Fruit fly (Drosophila melanogaster) whole organism, embryonic: ENCODE measurements around the gene CG3635.

ENCODE experiments used
- Blimp-1 ChIP-seq: fragments of 200-800 bp; sonication (Bioruptor generic); optimal IDR thresholded peaks from 3 replicates; lab custom pipeline; 2018; ENCODE audit warnings: missing biosample characterization, missing genetic modification characterization, mild to moderate bottlenecking, moderate library complexity, missing genetic modification reagents
- CG1024 ChIP-seq: fragments of 200-800 bp; sonication (Bioruptor generic); IDR thresholded peaks from 2 replicates; pipeline ENCODE4 v1.3.6; 2022; ENCODE audit warnings: missing biosample characterization, missing genetic modification characterization
- CG10431 ChIP-seq: fragments of 200-800 bp; sonication (Bioruptor generic); optimal IDR thresholded peaks from 3 replicates; lab custom pipeline; 2018; ENCODE audit warnings: missing biosample characterization, mild to moderate bottlenecking, missing genetic modification characterization
- CG10543 ChIP-seq: fragments of 200-800 bp; sonication (Bioruptor generic); optimal IDR thresholded peaks from 3 replicates; lab custom pipeline; 2017; ENCODE audit warnings: missing biosample characterization, mild to moderate bottlenecking, missing genetic modification characterization, moderate library complexity
- CG11696 ChIP-seq: fragments of 200-800 bp; sonication (Bioruptor generic); IDR thresholded peaks from 2 replicates; pipeline ENCODE4 v1.3.6; 2022; ENCODE audit warnings: missing biosample characterization, missing genetic modification characterization
- CG13894 ChIP-seq: fragments of 200-800 bp; sonication (Bioruptor generic); optimal IDR thresholded peaks from 3 replicates; lab custom pipeline; 2018; ENCODE audit warnings: missing biosample characterization, mild to moderate bottlenecking, missing genetic modification characterization, moderate library complexity
- CG15696 ChIP-seq: fragments of 200-800 bp; sonication (Bioruptor generic); optimal IDR thresholded peaks from 2 replicates; lab custom pipeline; 2019; ENCODE audit warnings: missing biosample characterization, mild to moderate bottlenecking, missing genetic modification characterization, moderate library complexity
- CG1603 ChIP-seq: fragments of 200-800 bp; sonication (Bioruptor generic); optimal IDR thresholded peaks from 2 replicates; lab custom pipeline; 2019; ENCODE audit warnings: missing biosample characterization, mild to moderate bottlenecking, missing genetic modification characterization, moderate library complexity
- CG17186 ChIP-seq: fragments of 200-800 bp; sonication (Bioruptor generic); optimal IDR thresholded peaks from 3 replicates; lab custom pipeline; 2017; ENCODE audit warnings: missing biosample characterization, missing genetic modification reagents, missing genetic modification characterization
- CG17802 ChIP-seq: fragments of 200-800 bp; sonication (Bioruptor generic); optimal IDR thresholded peaks from 2 replicates; lab custom pipeline; 2018; ENCODE audit warnings: missing biosample characterization, mild to moderate bottlenecking, missing genetic modification characterization, moderate library complexity
- CG18619 ChIP-seq: fragments of 200-800 bp; sonication (Bioruptor generic); optimal IDR thresholded peaks from 3 replicates; lab custom pipeline; 2017; ENCODE audit warnings: missing biosample characterization, mild to moderate bottlenecking, missing genetic modification characterization
- CG2199 ChIP-seq: fragments of 200-800 bp; sonication (Bioruptor generic); IDR thresholded peaks from 3 replicates; pipeline ENCODE4 v1.3.6; 2022; ENCODE audit warnings: missing biosample characterization, missing genetic modification characterization
- CG30020 ChIP-seq: fragments of 200-800 bp; optimal IDR thresholded peaks from 2 replicates; lab custom pipeline; 2019; ENCODE audit warnings: missing biosample characterization, mild to moderate bottlenecking, missing genetic modification characterization, moderate library complexity
- CG3163 ChIP-seq: fragments of 200-800 bp; sonication (Bioruptor generic); optimal IDR thresholded peaks from 3 replicates; lab custom pipeline; 2016; ENCODE audit warnings: missing biosample characterization, missing genetic modification characterization
- CG32532 ChIP-seq: fragments of 200-800 bp; sonication (Bioruptor generic); IDR thresholded peaks from 2 replicates; pipeline ENCODE4 v1.3.6; 2022; ENCODE audit warnings: missing biosample characterization, missing genetic modification characterization
- CG32767 ChIP-seq: fragments of 200-800 bp; sonication (Bioruptor generic); IDR thresholded peaks from 2 replicates; pipeline ENCODE4 v1.3.6; 2022; ENCODE audit warnings: missing biosample characterization, missing genetic modification characterization
- CG33213 ChIP-seq: fragments of 200-800 bp; sonication (Bioruptor generic); optimal IDR thresholded peaks from 3 replicates; lab custom pipeline; 2016; ENCODE audit warnings: missing biosample characterization, missing genetic modification characterization
- CG3847 ChIP-seq: fragments of 200-800 bp; sonication (Bioruptor generic); IDR thresholded peaks from 2 replicates; pipeline ENCODE4 v1.3.6; 2022; ENCODE audit warnings: missing biosample characterization, missing genetic modification characterization
- CG6765 ChIP-seq: fragments of 200-800 bp; sonication (Bioruptor generic); optimal IDR thresholded peaks from 3 replicates; lab custom pipeline; 2017; ENCODE audit warnings: missing biosample characterization, mild to moderate bottlenecking, missing genetic modification characterization
- Elba2 ChIP-seq: fragments of 200-800 bp; sonication (Bioruptor generic); optimal IDR thresholded peaks from 3 replicates; lab custom pipeline; 2016; ENCODE audit warnings: missing biosample characterization, missing genetic modification characterization
- Fer2 ChIP-seq: fragments of 200-800 bp; sonication (Bioruptor generic); optimal IDR thresholded peaks from 2 replicates; lab custom pipeline; 2018; ENCODE audit warnings: missing biosample characterization, mild to moderate bottlenecking, missing genetic modification characterization, moderate library complexity
- HLHmδ ChIP-seq: fragments of 200-800 bp; sonication (Bioruptor generic); optimal IDR thresholded peaks from 2 replicates; lab custom pipeline; 2018; ENCODE audit warnings: missing biosample characterization, mild to moderate bottlenecking, missing genetic modification characterization, moderate library complexity
- Med ChIP-seq: fragments of 200-800 bp; sonication (Bioruptor generic); peaks from one replicate; lab custom pipeline; 2016; ENCODE audit warnings: missing biosample characterization, missing genetic modification characterization, mild to moderate bottlenecking, inconsistent platforms, moderate library complexity
- Meics ChIP-seq: fragments of 200-800 bp; sonication (Bioruptor generic); optimal IDR thresholded peaks from 2 replicates; lab custom pipeline; 2017; ENCODE audit warnings: missing biosample characterization, mild to moderate bottlenecking, missing genetic modification characterization
- NFAT ChIP-seq: fragments of 200-800 bp; sonication (Bioruptor generic); IDR thresholded peaks from 2 replicates; pipeline ENCODE4 v1.3.6; 2022; ENCODE audit warnings: missing biosample characterization, missing genetic modification characterization
- Rfx ChIP-seq: fragments of 200-800 bp; sonication (Bioruptor generic); IDR thresholded peaks from 2 replicates; pipeline ENCODE4 v1.3.6; 2022; ENCODE audit warnings: missing biosample characterization, missing genetic modification characterization
- Scr ChIP-seq: fragments of 200-800 bp; sonication (Bioruptor generic); IDR thresholded peaks from 2 replicates; pipeline ENCODE4 v1.3.6; 2022; ENCODE audit warnings: missing biosample characterization, missing genetic modification characterization; ENCODE audit not compliant: partially characterized antibody
- Xbp1 ChIP-seq: fragments of 200-800 bp; sonication (Bioruptor generic); optimal IDR thresholded peaks from 3 replicates; lab custom pipeline; 2016; ENCODE audit warnings: missing biosample characterization, mild to moderate bottlenecking, missing genetic modification characterization
- YL-1 ChIP-seq: fragments of 200-800 bp; sonication (Bioruptor generic); optimal IDR thresholded peaks from 3 replicates; lab custom pipeline; 2017; ENCODE audit warnings: missing biosample characterization, mild to moderate bottlenecking, missing genetic modification characterization
- ac ChIP-seq: fragments of 200-800 bp; sonication (Bioruptor generic); optimal IDR thresholded peaks from 3 replicates; lab custom pipeline; 2017; ENCODE audit warnings: missing biosample characterization, mild to moderate bottlenecking, missing genetic modification characterization
- cg ChIP-seq: fragments of 200-800 bp; sonication (Bioruptor generic); optimal IDR thresholded peaks from 3 replicates; lab custom pipeline; 2019; ENCODE audit warnings: missing biosample characterization, mild to moderate bottlenecking, missing genetic modification characterization, moderate library complexity
- dati ChIP-seq: fragments of 200-800 bp; sonication (Bioruptor generic); IDR thresholded peaks from 2 replicates; pipeline ENCODE4 v1.3.6; 2022; ENCODE audit warnings: missing biosample characterization, missing genetic modification characterization
- dysf ChIP-seq: fragments of 200-800 bp; sonication (Bioruptor generic); IDR thresholded peaks from 3 replicates; pipeline ENCODE4 v1.3.6; 2022; ENCODE audit warnings: missing biosample characterization, missing genetic modification characterization
- eve ChIP-seq, 2 experiments: fragments of >200 bp; optimal IDR thresholded peaks; 2 replicates each; lab custom pipeline; 2017; ENCODE audit warnings: missing biosample characterization in 2 of 2, missing genetic modification characterization in 2 of 2
- fd102C ChIP-seq: fragments of 200-800 bp; sonication (Bioruptor generic); optimal IDR thresholded peaks from 2 replicates; lab custom pipeline; 2018; ENCODE audit warnings: missing biosample characterization, mild to moderate bottlenecking, missing genetic modification characterization, moderate library complexity
- gro ChIP-seq: fragments of 200-800 bp; sonication (Bioruptor generic); optimal IDR thresholded peaks from 2 replicates; lab custom pipeline; 2016; ENCODE audit warnings: missing biosample characterization, missing genetic modification characterization
- ind ChIP-seq: fragments of 200-800 bp; sonication (Bioruptor generic); optimal IDR thresholded peaks from 3 replicates; lab custom pipeline; 2016; ENCODE audit warnings: missing biosample characterization, missing genetic modification characterization
- insv ChIP-seq, 2 experiments: fragments of 200-800 bp; sonication (Bioruptor generic); optimal IDR thresholded peaks; 3 replicates each; lab custom pipeline; 2016 to 2018; ENCODE audit warnings: missing biosample characterization in 2 of 2, missing genetic modification characterization in 2 of 2
- pb ChIP-seq: fragments of 200-800 bp; sonication (Bioruptor generic); optimal IDR thresholded peaks from 3 replicates; lab custom pipeline; 2016; ENCODE audit warnings: missing biosample characterization, missing genetic modification characterization
- pho ChIP-seq: fragments of 200-800 bp; sonication (Bioruptor generic); optimal IDR thresholded peaks from 2 replicates; lab custom pipeline; 2016; ENCODE audit warnings: missing biosample characterization, missing genetic modification characterization
- phol ChIP-seq: fragments of 200-800 bp; sonication (Bioruptor generic); optimal IDR thresholded peaks from 3 replicates; lab custom pipeline; 2018; ENCODE audit warnings: missing biosample characterization, mild to moderate bottlenecking, missing genetic modification characterization, moderate library complexity
- prd ChIP-seq, 3 experiments: fragments of >200 bp in 2 of 3; fragments of 200-800 bp in 1 of 3; sonication (Bioruptor generic) in 1 of 3; optimal IDR thresholded peaks in 2 of 3; IDR thresholded peaks in 1 of 3; 2 replicates in 2 of 3; 3 replicates in 1 of 3; pipeline versions ENCODE4 v1.3.6 to Lab custom; 2017 to 2022; ENCODE audit warnings: missing biosample characterization in 1 of 3, missing genetic modification characterization in 1 of 3
- row ChIP-seq: fragments of 200-800 bp; sonication (Bioruptor generic); IDR thresholded peaks from 3 replicates; pipeline ENCODE4 v1.3.6; 2022; ENCODE audit warnings: missing biosample characterization, missing genetic modification characterization
- sna ChIP-seq: fragments of 200-800 bp; sonication (Bioruptor generic); IDR thresholded peaks from 2 replicates; pipeline ENCODE4 v1.3.6; 2022; ENCODE audit warnings: missing biosample characterization, missing genetic modification characterization; ENCODE audit not compliant: partially characterized antibody
- wek ChIP-seq: fragments of 200-800 bp; sonication (Bioruptor generic); optimal IDR thresholded peaks from 3 replicates; lab custom pipeline; 2018; ENCODE audit warnings: missing biosample characterization, mild to moderate bottlenecking, missing genetic modification characterization, moderate library complexity
- zen ChIP-seq: fragments of 200-800 bp; sonication (Bioruptor generic); optimal IDR thresholded peaks from 3 replicates; lab custom pipeline; 2018; ENCODE audit warnings: missing biosample characterization, mild to moderate bottlenecking, missing genetic modification characterization, moderate library complexity
- zfh2 ChIP-seq: fragments of 200-800 bp; sonication (Bioruptor generic); optimal IDR thresholded peaks from 2 replicates; lab custom pipeline; 2016; ENCODE audit warnings: missing biosample characterization, missing genetic modification characterization

Gene CG3635

DNA sequence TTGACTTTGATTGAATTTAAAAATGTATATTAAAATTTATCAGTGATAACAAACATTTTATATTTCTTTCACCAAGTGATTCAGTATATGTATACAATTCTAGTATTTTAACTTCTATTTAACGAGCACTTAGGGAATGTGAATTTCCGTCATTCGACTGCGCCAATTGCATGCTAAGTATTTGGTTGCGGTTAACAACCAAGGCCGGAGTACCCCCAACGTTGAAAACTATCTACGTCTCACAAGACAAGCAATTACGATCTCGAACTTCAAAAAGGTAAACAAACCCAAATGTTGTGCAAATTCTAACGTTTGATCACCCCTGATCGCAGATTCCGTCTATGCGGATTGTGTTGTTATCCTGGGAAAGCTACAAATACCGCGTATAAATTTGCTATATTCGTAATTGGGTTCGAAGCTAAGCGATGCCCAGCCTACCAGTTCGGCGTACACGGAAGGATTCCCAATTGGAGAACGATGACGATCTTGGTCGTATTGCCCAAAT, 44.0 kb upstream of the CG3635 start, which contains the start of gene CG42748 (continued):
- TF ChIP-seq Xbp1 (no peak), CG15696 (tag; lab: Kevin White, UChicago) (peak; percentile 25), zfh2 (GFP tag; lab: Kevin White, UChicago) (no peak), pho (GFP tag; lab: Kevin White, UChicago) (no peak), CG32767 (GFP tag; lab: Robert Waterston, UW) (no peak), CG11696 (GFP tag; lab: Robert Waterston, UW) (no peak), CG6765 (GFP tag; lab: Kevin White, UChicago) (no peak)

DNA sequence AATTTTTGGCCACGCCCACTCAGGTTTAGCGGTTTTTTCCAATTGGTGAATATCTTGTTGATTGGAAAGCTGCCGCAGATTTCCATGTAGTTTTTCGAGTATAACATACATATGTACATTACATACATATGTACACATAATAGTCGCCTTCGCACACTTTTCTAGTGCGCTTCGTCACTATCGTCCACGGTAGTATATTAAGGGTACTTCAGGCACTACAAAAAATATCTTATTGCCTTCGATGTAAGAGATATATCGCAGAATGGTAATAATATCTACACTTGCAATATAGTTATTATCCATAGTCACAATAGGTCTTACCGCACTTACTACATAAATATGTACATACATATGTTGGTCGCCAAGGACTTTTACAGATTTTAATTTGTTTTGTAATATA, 42.2 kb upstream of the CG3635 start:
- TF ChIP-seq CG1603 (peak; percentile 28), Fer2 (no peak), CG18619 (GFP tag; lab: Kevin White, UChicago) (no peak), CG30020 (tag; lab: Kevin White, UChicago) (peak; percentile 76), fd102C (GFP tag; lab: Kevin White, UChicago) (no peak), wek (GFP tag; lab: Kevin White, UChicago) (peak; percentile 77), ac (GFP tag; lab: Kevin White, UChicago) (no peak), Rfx (no peak), HLHmδ (GFP tag; lab: Kevin White, UChicago) (no peak), CG3847 (GFP tag; lab: Robert Waterston, UW) (no peak), Meics (GFP tag; lab: Kevin White, UChicago) (peak; percentile 83), CG2199 (GFP tag; lab: Robert Waterston, UW) (0 out of 3 replicates have a peak, but pooled peaks have one; percentile 11), zen (no peak), eve (GFP tag; optimal IDR thresholded peaks at IDR 0.05; lab: Kevin White, UChicago) (peak in 1 of 2 experiments; percentile 11), CG33213 (GFP tag; lab: Kevin White, UChicago) (no peak), Blimp-1 (GFP tag; lab: Kevin White, UChicago) (no peak), Elba2 (GFP tag; lab: Kevin White, UChicago) (peak; percentile 80), dysf (GFP tag; lab: Robert Waterston, UW) (no peak), ind (GFP tag; lab: Kevin White, UChicago) (no peak), row (GFP tag; lab: Robert Waterston, UW) (peak; percentile 41; the same call in 2 of the 3 replicates), CG17802 (tag; lab: Kevin White, UChicago) (peak; percentile 54), CG10431 (GFP tag; lab: Kevin White, UChicago) (peak; percentile 59)

DNA sequence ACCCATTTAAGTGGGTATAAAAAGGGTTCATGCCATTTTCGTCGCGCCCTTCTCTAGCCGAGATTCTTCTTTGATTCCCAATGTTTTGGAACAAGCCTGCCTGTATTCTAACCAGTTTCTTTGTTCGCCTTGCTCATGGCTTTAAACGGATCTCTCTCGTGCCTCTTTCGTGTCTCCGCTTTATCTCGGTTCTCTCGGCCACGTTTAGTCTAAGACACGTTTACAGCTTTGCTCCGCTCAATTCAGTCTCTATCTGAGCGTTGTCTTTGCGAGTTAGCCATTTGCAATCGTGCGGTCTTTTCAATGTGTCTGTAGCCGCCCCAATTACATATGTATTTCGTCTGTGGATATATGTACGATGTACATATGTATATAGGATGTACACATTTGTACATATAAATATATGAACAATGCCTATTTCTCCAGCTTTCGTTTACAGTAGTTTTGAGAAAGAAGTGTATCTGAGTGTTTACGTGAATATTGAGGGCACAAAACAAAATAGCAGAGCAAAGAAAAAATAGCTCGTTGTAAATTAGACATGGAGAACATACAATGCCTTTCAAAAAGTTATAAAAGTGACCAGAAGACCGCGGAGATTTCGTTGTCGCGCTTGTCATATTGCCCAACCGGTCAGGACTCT, 41.0 kb upstream of the CG3635 start:
- TF ChIP-seq insv (GFP tag; optimal IDR thresholded peaks at IDR 0.05; lab: Kevin White, UChicago) (peak in 1 of 2 experiments; percentile 44), CG32532 (GFP tag; lab: Robert Waterston, UW) (no peak), CG17186 (GFP tag; lab: Kevin White, UChicago) (no peak), phol (no peak), CG3847 (GFP tag; lab: Robert Waterston, UW) (no peak), Scr (GFP tag; lab: Robert Waterston, UW) (no peak), prd (optimal IDR thresholded peaks at IDR 0.05; lab: Kevin White, UChicago) (no peak), prd (GFP tag; IDR thresholded peaks at IDR 0.05; lab: Robert Waterston, UW) (no peak), NFAT (GFP tag; lab: Robert Waterston, UW) (no peak), Med (GFP tag; lab: Kevin White, UChicago) (peak; percentile 48), cg (GFP tag; lab: Kevin White, UChicago) (peak; percentile 52), gro (peak; percentile 25), CG13894 (tag; lab: Kevin White, UChicago) (peak; percentile 54), CG10543 (GFP tag; lab: Kevin White, UChicago) (peak; percentile 34), dati (GFP tag; lab: Robert Waterston, UW) (no peak), sna (0 out of 2 replicates have a peak, but pooled peaks have one; percentile 25), CG3163 (GFP tag; lab: Kevin White, UChicago) (peak; percentile 9), pb (no peak), YL-1 (GFP tag; lab: Kevin White, UChicago) (peak; percentile 2), CG1024 (no peak)
